Fruit fly (Drosophila melanogaster) whole organism, prepupa: ENCODE data around the gene CG9449.
"Not testable (repeated sequence)": the region's sequence is repeated elsewhere in the genome, so short reads cannot be mapped to it uniquely, and the experiment has no call there.

Experiments
- Blimp-1 ChIP-seq: fragments of 200-800 bp; sonication (Bioruptor generic); optimal IDR thresholded peaks from 3 replicates; lab custom pipeline; 2017; ENCODE audit warnings: missing biosample characterization, missing genetic modification characterization, mild to moderate bottlenecking, moderate library complexity, missing genetic modification reagents
- CG10669 ChIP-seq: fragments of 200-800 bp; sonication (Bioruptor generic); optimal IDR thresholded peaks from 3 replicates; lab custom pipeline; 2018; ENCODE audit warnings: missing biosample characterization, mild to moderate bottlenecking, missing genetic modification characterization, moderate library complexity
- CG11294 ChIP-seq: fragments of 200-800 bp; sonication (Bioruptor generic); IDR thresholded peaks from 2 replicates; pipeline ENCODE4 v1.3.6; 2022; ENCODE audit warnings: missing biosample characterization, missing genetic modification characterization
- CG11762 ChIP-seq: fragments of 200-800 bp; sonication (Bioruptor generic); optimal IDR thresholded peaks from 3 replicates; lab custom pipeline; 2016; ENCODE audit warnings: missing biosample characterization, missing genetic modification characterization; ENCODE audit not compliant: insufficient read depth
- CG1621 ChIP-seq: fragments of 200-800 bp; sonication (Bioruptor generic); optimal IDR thresholded peaks from 3 replicates; lab custom pipeline; 2018; ENCODE audit warnings: missing biosample characterization, mild to moderate bottlenecking, missing genetic modification characterization
- CG16779 ChIP-seq: fragments of 200-800 bp; sonication (Bioruptor generic); optimal IDR thresholded peaks from 3 replicates; lab custom pipeline; 2017; ENCODE audit warnings: missing biosample characterization, mild to moderate bottlenecking, missing genetic modification characterization
- CG3032 ChIP-seq: fragments of 200-800 bp; optimal IDR thresholded peaks from 2 replicates; lab custom pipeline; 2019; ENCODE audit warnings: missing biosample characterization, mild to moderate bottlenecking, missing genetic modification characterization, moderate library complexity
- CG31627 ChIP-seq: fragments of 200-800 bp; sonication (Bioruptor generic); optimal IDR thresholded peaks from 3 replicates; lab custom pipeline; 2016; ENCODE audit warnings: missing biosample characterization, missing genetic modification characterization
- CG32006 ChIP-seq: fragments of 200-800 bp; sonication (Bioruptor generic); optimal IDR thresholded peaks from 3 replicates; lab custom pipeline; 2017; ENCODE audit warnings: missing biosample characterization, mild to moderate bottlenecking, missing genetic modification characterization
- CG3919 ChIP-seq: fragments of 200-800 bp; sonication (Bioruptor generic); optimal IDR thresholded peaks from 3 replicates; lab custom pipeline; 2016; ENCODE audit warnings: missing biosample characterization, missing genetic modification characterization
- CG6163 ChIP-seq: fragments of 200-800 bp; sonication (Bioruptor generic); IDR thresholded peaks from 3 replicates; pipeline ENCODE4 v1.3.6; 2022; ENCODE audit warnings: missing biosample characterization, missing genetic modification characterization
- CG6276 ChIP-seq: fragments of 200-800 bp; sonication (Bioruptor generic); optimal IDR thresholded peaks from 2 replicates; lab custom pipeline; 2017; ENCODE audit warnings: missing biosample characterization, mild to moderate bottlenecking, missing genetic modification characterization
- CG6792 ChIP-seq: fragments of 200-800 bp; sonication (Bioruptor generic); optimal IDR thresholded peaks from 3 replicates; lab custom pipeline; 2016; ENCODE audit warnings: missing biosample characterization, missing genetic modification characterization
- CG6808 ChIP-seq: fragments of 200-800 bp; sonication (Bioruptor generic); optimal IDR thresholded peaks from 3 replicates; lab custom pipeline; 2017; ENCODE audit warnings: missing biosample characterization, missing genetic modification characterization, mild to moderate bottlenecking, moderate library complexity, missing genetic modification reagents
- CG8632 ChIP-seq: fragments of 200-800 bp; sonication (Bioruptor generic); optimal IDR thresholded peaks from 3 replicates; lab custom pipeline; 2016; ENCODE audit warnings: missing biosample characterization, missing genetic modification characterization
- CG9139 ChIP-seq: fragments of 200-800 bp; sonication (Bioruptor generic); optimal IDR thresholded peaks from 3 replicates; lab custom pipeline; 2017; ENCODE audit warnings: missing biosample characterization, mild to moderate bottlenecking, missing genetic modification characterization
- Eip78C ChIP-seq: fragments of 200-800 bp; sonication (Bioruptor generic); peaks from one replicate; lab custom pipeline; 2016; ENCODE audit warnings: missing biosample characterization, missing genetic modification characterization
- Eip93F ChIP-seq: fragments of 200-800 bp; sonication (Bioruptor generic); optimal IDR thresholded peaks from 2 replicates; lab custom pipeline; 2016; ENCODE audit warnings: missing biosample characterization, mild to moderate bottlenecking, missing genetic modification characterization
- Ets21C ChIP-seq: fragments of 200-800 bp; sonication (Bioruptor generic); optimal IDR thresholded peaks from 3 replicates; lab custom pipeline; 2016; ENCODE audit warnings: missing biosample characterization, missing genetic modification characterization
- Gug ChIP-seq: fragments of 200-800 bp; sonication (Bioruptor generic); IDR thresholded peaks from 2 replicates; pipeline ENCODE4 v1.3.6; 2022; ENCODE audit warnings: missing biosample characterization, missing genetic modification characterization
- Hr4 ChIP-seq: fragments of 200-800 bp; sonication (Bioruptor generic); optimal IDR thresholded peaks from 3 replicates; lab custom pipeline; 2016; ENCODE audit warnings: missing biosample characterization, missing genetic modification characterization
- Lpt ChIP-seq: fragments of 200-800 bp; sonication (Bioruptor generic); optimal IDR thresholded peaks from 3 replicates; lab custom pipeline; 2016; ENCODE audit warnings: missing biosample characterization, missing genetic modification characterization
- Met ChIP-seq: fragments of 200-800 bp; sonication (Bioruptor generic); optimal IDR thresholded peaks from 3 replicates; lab custom pipeline; 2016; ENCODE audit warnings: missing biosample characterization, missing genetic modification characterization
- OdsH ChIP-seq: fragments of 200-800 bp; sonication (Bioruptor generic); optimal IDR thresholded peaks from 3 replicates; lab custom pipeline; 2016; ENCODE audit warnings: missing biosample characterization, missing genetic modification characterization
- Smox ChIP-seq: fragments of 200-800 bp; sonication (Bioruptor generic); optimal IDR thresholded peaks from 3 replicates; lab custom pipeline; 2016; ENCODE audit warnings: missing biosample characterization, missing genetic modification characterization
- Sox102F ChIP-seq: fragments of 200-800 bp; sonication (Bioruptor generic); optimal IDR thresholded peaks from 2 replicates; lab custom pipeline; 2016; ENCODE audit warnings: missing biosample characterization, mild to moderate bottlenecking, missing genetic modification characterization
- Sox14 ChIP-seq: fragments of 200-800 bp; sonication (Bioruptor generic); optimal IDR thresholded peaks from 3 replicates; lab custom pipeline; 2016; ENCODE audit warnings: missing biosample characterization, missing genetic modification characterization
- Sox15 ChIP-seq: fragments of 200-800 bp; sonication (Bioruptor generic); optimal IDR thresholded peaks from 3 replicates; lab custom pipeline; 2016; ENCODE audit warnings: missing biosample characterization, missing genetic modification characterization
- achi ChIP-seq: fragments of 200-800 bp; sonication (Bioruptor generic); optimal IDR thresholded peaks from 3 replicates; lab custom pipeline; 2016; ENCODE audit warnings: missing biosample characterization, missing genetic modification characterization
- acj6 ChIP-seq: fragments of 200-800 bp; sonication (Bioruptor generic); optimal IDR thresholded peaks from 3 replicates; lab custom pipeline; 2016; ENCODE audit warnings: missing biosample characterization, missing genetic modification characterization
- cyc ChIP-seq: fragments of 200-800 bp; sonication (Bioruptor generic); optimal IDR thresholded peaks from 3 replicates; lab custom pipeline; 2016; ENCODE audit warnings: missing biosample characterization, missing genetic modification characterization
- dac ChIP-seq: fragments of 200-800 bp; sonication (Bioruptor generic); optimal IDR thresholded peaks from 2 replicates; lab custom pipeline; 2017; ENCODE audit warnings: missing biosample characterization, mild to moderate bottlenecking, missing genetic modification characterization
- esn ChIP-seq: fragments of 200-800 bp; sonication (Bioruptor generic); optimal IDR thresholded peaks from 2 replicates; lab custom pipeline; 2016; ENCODE audit warnings: missing biosample characterization, mild to moderate bottlenecking, missing genetic modification characterization, moderate library complexity
- fd85E ChIP-seq: fragments of 200-800 bp; sonication (Bioruptor generic); optimal IDR thresholded peaks from 3 replicates; lab custom pipeline; 2016; ENCODE audit warnings: missing biosample characterization, missing genetic modification characterization
- fkh ChIP-seq: fragments of 200-800 bp; sonication (Bioruptor generic); optimal IDR thresholded peaks from 3 replicates; lab custom pipeline; 2017; ENCODE audit warnings: missing biosample characterization, mild to moderate bottlenecking, missing genetic modification characterization, moderate library complexity
- pdm3 ChIP-seq: fragments of 200-800 bp; sonication (Bioruptor generic); optimal IDR thresholded peaks from 3 replicates; lab custom pipeline; 2016; ENCODE audit warnings: missing biosample characterization, missing genetic modification characterization
- spab ChIP-seq: fragments of 200-800 bp; sonication (Bioruptor generic); optimal IDR thresholded peaks from 2 replicates; lab custom pipeline; 2017; ENCODE audit warnings: missing biosample characterization, mild to moderate bottlenecking, missing genetic modification characterization, missing genetic modification reagents
- ss ChIP-seq, 2 experiments: fragments of 200-800 bp; sonication (Bioruptor generic); optimal IDR thresholded peaks; 2 replicates in 1 of 2; 3 replicates in 1 of 2; lab custom pipeline; 2017 to 2018; ENCODE audit warnings: mild to moderate bottlenecking in 2 of 2, missing biosample characterization in 2 of 2, missing genetic modification characterization in 2 of 2, moderate library complexity in 1 of 2
- svp ChIP-seq: fragments of 200-800 bp; sonication (Bioruptor generic); peaks from one replicate; lab custom pipeline; 2016; ENCODE audit warnings: missing biosample characterization, missing genetic modification characterization
- vri ChIP-seq: fragments of 200-800 bp; sonication (Bioruptor generic); optimal IDR thresholded peaks from 3 replicates; lab custom pipeline; 2016; ENCODE audit warnings: missing biosample characterization, mild to moderate bottlenecking, missing genetic modification characterization

The CG9449 gene

dm6 chr3L:19495991-19496588 is 1.4 kb downstream of the CG9449 start:
- peak; percentile 80 for TF ChIP-seq svp
- peak; percentile 44 for TF ChIP-seq Eip78C (GFP tag; lab: Kevin White, UChicago)
- TF ChIP-seq fkh (GFP tag; lab: Kevin White, UChicago): peak; percentile 71
- TF ChIP-seq CG32006 (GFP tag; lab: Kevin White, UChicago): no peak
- TF ChIP-seq CG10669 (GFP tag; lab: Kevin White, UChicago): no peak

DNA sequence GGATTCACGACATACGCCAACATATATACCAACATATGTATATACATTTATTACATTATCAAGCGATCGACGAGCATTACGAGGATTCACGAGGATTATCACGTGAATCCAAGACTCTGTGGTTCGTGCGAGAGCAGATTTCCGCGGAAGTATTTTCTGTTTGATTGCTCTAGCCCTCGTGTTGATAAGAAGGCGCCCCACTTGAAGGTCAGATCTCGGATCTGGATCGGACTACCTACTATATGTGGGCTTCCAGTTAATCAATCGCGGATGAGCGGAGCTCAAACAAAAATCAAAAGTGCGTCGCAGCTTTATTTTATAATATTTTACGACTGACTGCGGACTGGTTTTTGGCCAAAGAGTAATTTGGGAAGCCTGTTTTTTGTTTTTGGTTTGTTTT is 2.6 kb downstream of the CG9449 start:
- TF ChIP-seq CG3919 (GFP tag; lab: Kevin White, UChicago) (no peak), acj6 (no peak), CG16779 (tag; lab: Kevin White, UChicago) (no peak), fd85E (GFP tag; lab: Kevin White, UChicago) (no peak), CG6808 (GFP tag; lab: Kevin White, UChicago) (no peak), svp (peak; percentile 32)

DNA sequence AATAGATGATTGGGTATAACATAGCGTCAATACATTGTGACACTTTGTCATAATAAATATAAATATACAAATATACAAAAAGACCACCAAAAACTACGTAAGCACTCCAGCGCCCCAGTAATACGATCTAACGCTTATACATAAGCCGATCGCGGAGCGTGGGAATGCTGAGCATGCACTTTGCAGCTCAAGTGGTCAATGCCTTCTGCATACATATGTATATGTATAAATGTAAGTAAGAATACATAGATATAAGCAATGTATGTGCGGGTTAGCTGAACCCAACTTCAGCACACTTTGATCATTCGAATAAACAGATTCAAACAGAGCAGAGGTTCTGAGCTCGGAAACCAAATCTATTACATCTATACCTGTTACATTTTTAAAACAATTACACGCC is 10.3 kb downstream of the CG9449 start, which contains the start of gene CG32212:
TSS of gene CG32212 (plus strand) at position 301 of the 400 bp plus-strand sequence.
- TF ChIP-seq dac; CG1621 (tag; lab: Kevin White, UChicago); Eip78C (GFP tag; lab: Kevin White, UChicago): not testable (repeated sequence)

- no peak for TF ChIP-seq CG11762 (GFP tag; lab: Kevin White, UChicago)
- TF ChIP-seq Met (GFP tag; lab: Kevin White, UChicago): no peak
- no peak for TF ChIP-seq svp
- no peak for TF ChIP-seq Ets21C
- TF ChIP-seq Lpt (GFP tag; lab: Kevin White, UChicago): no peak
- TF ChIP-seq Eip93F (GFP tag; lab: Kevin White, UChicago): no peak
- TF ChIP-seq Sox15: no peak
- no peak for TF ChIP-seq cyc (GFP tag; lab: Kevin White, UChicago)
- no peak for TF ChIP-seq CG10669 (GFP tag; lab: Kevin White, UChicago)
- TF ChIP-seq achi: no peak
- no peak for TF ChIP-seq Smox
- no peak for TF ChIP-seq esn (GFP tag; lab: Kevin White, UChicago)
- TF ChIP-seq CG3919 (GFP tag; lab: Kevin White, UChicago): no peak
- TF ChIP-seq, all 60 proteins: peak for 0
Observed at dm6 chr3L:19486398-19486797, 11.1 kb downstream of the CG9449 start, which contains the start of gene brv1. TSS of gene brv1 (minus strand) at chr3L:19486498.

DNA sequence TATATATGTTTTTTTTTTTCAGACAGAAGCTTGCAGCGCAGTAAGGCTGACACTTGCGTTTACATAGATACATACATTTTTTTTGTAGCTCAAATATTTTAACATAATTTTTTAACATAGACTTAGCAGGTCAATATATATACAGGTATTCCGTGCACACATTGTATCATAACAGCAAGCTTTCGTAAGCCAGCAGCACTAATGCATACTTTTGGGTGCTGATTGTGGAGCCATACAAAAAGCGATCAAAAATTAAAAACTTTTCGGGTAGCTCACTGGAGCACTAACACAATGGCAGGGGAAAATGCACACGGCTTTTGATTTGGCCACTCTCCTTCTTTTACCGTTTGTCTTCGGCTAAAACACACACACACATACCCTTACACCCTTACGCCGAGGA is 14.5 kb downstream of the CG9449 start:
- no peak for TF ChIP-seq spab (GFP tag; lab: Kevin White, UChicago)
- no peak for TF ChIP-seq Hr4 (GFP tag; lab: Kevin White, UChicago)
- TF ChIP-seq ss (GFP tag; optimal IDR thresholded peaks at IDR 0.05; lab: Kevin White, UChicago): no peak
- TF ChIP-seq CG6792: no peak
- no peak for TF ChIP-seq CG32006 (GFP tag; lab: Kevin White, UChicago)
- TF ChIP-seq Smox: no peak
- TF ChIP-seq CG16779 (tag; lab: Kevin White, UChicago): no peak
- no peak for TF ChIP-seq CG3919 (GFP tag; lab: Kevin White, UChicago)

dm6 chr3L:19482014-19482413 is 15.5 kb downstream of the CG9449 start:
- TF ChIP-seq CG6163: no peak
- TF ChIP-seq CG16779 (tag; lab: Kevin White, UChicago): no peak
- TF ChIP-seq OdsH (GFP tag; lab: Kevin White, UChicago): no peak
- TF ChIP-seq esn (GFP tag; lab: Kevin White, UChicago): no peak
- no peak for TF ChIP-seq Gug (GFP tag; lab: Robert Waterston, UW)
- TF ChIP-seq CG9139 (GFP tag; lab: Kevin White, UChicago): no peak
- no peak for TF ChIP-seq CG6808 (GFP tag; lab: Kevin White, UChicago)
- TF ChIP-seq Sox14: no peak
- TF ChIP-seq Sox102F: no peak
- no peak for TF ChIP-seq CG31627 (GFP tag; lab: Kevin White, UChicago)
- TF ChIP-seq vri (GFP tag; lab: Kevin White, UChicago): no peak
- no peak for TF ChIP-seq Eip93F (GFP tag; lab: Kevin White, UChicago)
- TF ChIP-seq pdm3 (GFP tag; lab: Kevin White, UChicago): no peak
- TF ChIP-seq Blimp-1 (GFP tag; lab: Kevin White, UChicago): no peak
- TF ChIP-seq CG11294 (GFP tag; lab: Robert Waterston, UW): no peak
- TF ChIP-seq fd85E (GFP tag; lab: Kevin White, UChicago): no peak
- TF ChIP-seq CG8632: no peak
- TF ChIP-seq CG3032: no peak
- TF ChIP-seq CG6276: no peak
